Fruit fly (Drosophila melanogaster) whole organism, adult: ENCODE results near the gene CG2772.

Source experiments
- CG11617 ChIP-seq: fragments of 200-800 bp; sonication (Bioruptor generic); optimal IDR thresholded peaks from 2 replicates; lab custom pipeline; 2017; ENCODE audit warnings: mild to moderate bottlenecking, missing biosample characterization, missing genetic modification reagents, missing genetic modification characterization
- CG12768 ChIP-seq: fragments of 200-800 bp; sonication (Bioruptor generic); optimal IDR thresholded peaks from 2 replicates; lab custom pipeline; 2017; ENCODE audit warnings: missing biosample characterization, missing genetic modification characterization, mild to moderate bottlenecking, moderate library complexity, missing genetic modification reagents
- CG14711 ChIP-seq: fragments of 200-800 bp; sonication (Bioruptor generic); optimal IDR thresholded peaks from 2 replicates; lab custom pipeline; 2018; ENCODE audit warnings: missing biosample characterization, mild to moderate bottlenecking, missing genetic modification characterization, moderate library complexity
- CG1620 ChIP-seq: fragments of 200-800 bp; sonication (Bioruptor generic); optimal IDR thresholded peaks from 2 replicates; lab custom pipeline; 2016; ENCODE audit warnings: missing biosample characterization, missing genetic modification characterization
- CG33017 ChIP-seq: fragments of 200-800 bp; sonication (Bioruptor generic); optimal IDR thresholded peaks from 2 replicates; lab custom pipeline; 2018; ENCODE audit warnings: missing biosample characterization, mild to moderate bottlenecking, missing genetic modification characterization, moderate library complexity
- CG7101 ChIP-seq: fragments of 200-800 bp; sonication (Bioruptor generic); optimal IDR thresholded peaks from 2 replicates; lab custom pipeline; 2018; ENCODE audit warnings: missing biosample characterization, mild to moderate bottlenecking, missing genetic modification characterization, moderate library complexity
- Crg-1 ChIP-seq: fragments of 200-800 bp; sonication (Bioruptor generic); optimal IDR thresholded peaks from 2 replicates; lab custom pipeline; 2016; ENCODE audit warnings: missing biosample characterization, missing genetic modification characterization
- Hr96 ChIP-seq: fragments of 200-800 bp; sonication (Bioruptor generic); optimal IDR thresholded peaks from 2 replicates; lab custom pipeline; 2016; ENCODE audit warnings: missing biosample characterization, missing genetic modification characterization
- bab1 ChIP-seq: fragments of 200-800 bp; sonication (Bioruptor generic); optimal IDR thresholded peaks from 3 replicates; lab custom pipeline; 2019; ENCODE audit warnings: missing biosample characterization, mild to moderate bottlenecking, missing genetic modification characterization, moderate library complexity
- cic ChIP-seq: fragments of 200-800 bp; sonication (Bioruptor generic); optimal IDR thresholded peaks from 2 replicates; lab custom pipeline; 2017; ENCODE audit warnings: missing biosample characterization, mild to moderate bottlenecking, missing genetic modification characterization, moderate library complexity
- cnc ChIP-seq, 2 experiments: fragments of >200 bp; optimal IDR thresholded peaks; 2 replicates each; lab custom pipeline; 2017
- kay ChIP-seq: fragments of 200-800 bp; sonication (Bioruptor generic); peaks from one replicate; lab custom pipeline; 2016; ENCODE audit warnings: missing biosample characterization, missing genetic modification characterization, borderline replicate concordance
- tj ChIP-seq: fragments of 200-800 bp; sonication (Bioruptor generic); optimal IDR thresholded peaks from 3 replicates; lab custom pipeline; 2017; ENCODE audit warnings: missing biosample characterization, mild to moderate bottlenecking, missing genetic modification characterization, moderate library complexity

DNA sequence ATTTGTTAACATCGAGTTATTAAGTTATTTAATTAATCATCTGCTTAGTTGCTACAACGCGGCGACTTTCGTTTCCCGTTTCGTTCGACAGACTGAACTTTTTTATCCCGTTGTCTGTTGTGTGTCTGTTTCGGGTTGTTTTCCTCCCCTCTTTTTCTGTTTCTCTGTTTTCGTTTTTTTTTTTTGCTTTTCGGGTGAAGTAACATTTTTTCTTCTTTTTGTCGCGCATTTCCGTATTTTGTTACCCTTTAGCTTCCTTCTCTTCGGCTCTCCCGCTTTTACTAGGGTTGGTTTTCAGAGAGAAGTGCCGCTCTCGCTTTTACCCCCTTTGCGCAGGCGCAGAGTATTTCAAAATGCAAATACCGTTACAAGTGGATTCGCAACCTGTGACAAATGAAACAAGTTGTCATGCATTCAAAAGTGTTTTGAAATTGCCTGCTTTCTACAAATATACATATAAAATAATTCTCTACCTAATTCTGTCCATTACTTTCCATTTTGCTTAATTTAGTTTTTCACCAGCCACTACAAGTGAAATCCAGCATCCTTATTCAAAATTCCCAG lies 19.0 kb upstream of the CG2772 start, which contains the start of gene Pgant2:
- TF ChIP-seq cic (no peak), CG7101 (tag; lab: Kevin White, UChicago) (no peak), bab1 (GFP tag; lab: Kevin White, UChicago) (no peak), CG12768 (GFP tag; lab: Kevin White, UChicago) (no peak), CG1620 (GFP tag; lab: Kevin White, UChicago) (no peak), Hr96 (no peak), CG11617 (GFP tag; lab: Kevin White, UChicago) (no peak), Crg-1 (GFP tag; lab: Kevin White, UChicago) (no peak), tj (no peak), kay (GFP tag; lab: Kevin White, UChicago) (no peak), CG14711 (tag; lab: Kevin White, UChicago) (no peak), CG33017 (no peak), cnc (optimal IDR thresholded peaks at IDR 0.05; lab: Kevin White, UChicago) (no peak)
